Fruit fly (Drosophila melanogaster): ENCODE measurements around the gene emb.

Gene emb

DNA sequence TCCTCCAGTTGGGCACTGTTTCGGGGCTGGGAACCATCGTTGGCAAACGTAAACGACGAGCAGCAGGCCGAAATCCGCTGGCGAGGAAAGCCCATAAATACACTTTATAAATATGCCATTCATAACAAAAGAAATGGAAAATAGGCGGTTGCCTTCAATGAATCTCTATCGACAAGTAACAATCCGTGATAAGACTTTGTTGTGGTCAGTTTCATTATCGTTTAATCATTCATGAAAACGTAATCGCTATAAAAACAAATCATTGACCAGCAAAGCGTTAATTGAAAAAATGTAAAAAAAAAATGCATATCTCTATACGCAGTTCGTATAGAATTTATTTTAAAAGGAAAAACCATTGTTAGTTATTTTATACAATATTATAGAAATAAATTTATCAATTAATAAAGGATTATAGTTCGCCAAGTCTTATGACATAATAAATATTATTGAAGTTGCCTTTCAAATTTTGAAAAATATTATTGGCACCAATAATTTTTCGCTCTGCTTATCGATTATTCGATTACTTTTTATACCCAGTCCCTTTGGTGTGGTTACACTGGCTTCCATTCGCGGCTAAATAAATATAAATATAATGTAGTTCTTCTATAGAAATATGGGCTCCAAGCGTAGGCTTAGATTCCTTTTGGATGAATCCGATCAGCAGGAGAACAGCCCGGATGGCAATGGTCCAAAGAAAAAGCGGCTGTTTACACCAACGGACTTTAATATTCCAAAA, 3.3 kb upstream of the emb start, which contains the start of gene CG31898:
Gene CG31898, plus strand, starts transcription at position 559 of the 736 bp plus-strand sequence.
- TF ChIP-seq Dref (GFP tag; IDR thresholded peaks at IDR 0.05) (peak; percentile 78), bbx (GFP tag; IDR thresholded peaks at IDR 0.05; ENCODE audit: partially characterized antibody) (peak; percentile 9; the same call in 1 of the 2 replicates), CG5953 (GFP tag; IDR thresholded peaks at IDR 0.05) (no peak), CG17361 (GFP tag; IDR thresholded peaks at IDR 0.05) (0 out of 3 replicates have a peak, but pooled peaks have one; percentile 10), unc-4 (GFP tag; IDR thresholded peaks at IDR 0.05; ENCODE audit: partially characterized antibody) (0 out of 2 replicates have a peak, but pooled peaks have one; percentile 26), CG14441 (GFP tag; IDR thresholded peaks at IDR 0.05) (no peak), HLH4C (GFP tag; IDR thresholded peaks at IDR 0.05; ENCODE audit: partially characterized antibody) (peak; percentile 45; the same call in 1 of the 3 replicates), MBD-R2 (GFP tag; IDR thresholded peaks at IDR 0.05) (peak; percentile 64), CG14710 (tag; optimal IDR thresholded peaks at IDR 0.05) (peak; percentile 99), Trl (optimal IDR thresholded peaks at IDR 0.05) (no peak), Trl (GFP tag; optimal IDR thresholded peaks at IDR 0.05) (no peak), Dll (GFP tag; IDR thresholded peaks at IDR 0.05; ENCODE audit: partially characterized antibody) (peak; percentile 52; the same call in 2 of the 4 replicates), CG2678 (tag; optimal IDR thresholded peaks at IDR 0.05) (no peak), CG1792 (GFP tag; optimal IDR thresholded peaks at IDR 0.05) (no peak), B-H2 (GFP tag; optimal IDR thresholded peaks at IDR 0.05) (no peak), exex (tag; optimal IDR thresholded peaks at IDR 0.05) (peak; percentile 34), stwl (tag; optimal IDR thresholded peaks at IDR 0.05) (peak; percentile 58), BEAF-32 (GFP tag; optimal IDR thresholded peaks at IDR 0.05) (peak; percentile 34), CG12659 (GFP tag; optimal IDR thresholded peaks at IDR 0.05) (peak; percentile 1), phol (tag; optimal IDR thresholded peaks at IDR 0.05) (no peak), Dp (GFP tag; optimal IDR thresholded peaks at IDR 0.05) (peak; percentile 94), CG10979 (tag; optimal IDR thresholded peaks at IDR 0.05) (no peak), CG10267 (tag; optimal IDR thresholded peaks at IDR 0.05) (peak; percentile 23), CG7928 (GFP tag; optimal IDR thresholded peaks at IDR 0.05) (no peak), Scr (GFP tag; IDR thresholded peaks at IDR 0.05; ENCODE audit: partially characterized antibody) (peak; percentile 41; the same call in 1 of the 2 replicates), E2f2 (GFP tag; IDR thresholded peaks at IDR 0.05) (peak; percentile 94), lbe (GFP tag; optimal IDR thresholded peaks at IDR 0.05) (peak; percentile 47), kay (GFP tag; optimal IDR thresholded peaks at IDR 0.05) (no peak), nerfin-2 (GFP tag; IDR thresholded peaks at IDR 0.05; ENCODE audit: partially characterized antibody) (peak; percentile 48; the same call in 1 of the 2 replicates), trem (tag; optimal IDR thresholded peaks at IDR 0.05) (peak; percentile 21), pzg (GFP tag; optimal IDR thresholded peaks at IDR 0.05) (peak; percentile 43), CG11560 (tag; IDR thresholded peaks at IDR 0.05) (peak; percentile 96), CG15514 (GFP tag; optimal IDR thresholded peaks at IDR 0.05) (peak; percentile 16), CG13287 (GFP tag; IDR thresholded peaks at IDR 0.05; ENCODE audit: partially characterized antibody) (peak; percentile 31; the same call in 1 of the 2 replicates), CG2116 (GFP tag; optimal IDR thresholded peaks at IDR 0.05) (peak; percentile 76)

DNA sequence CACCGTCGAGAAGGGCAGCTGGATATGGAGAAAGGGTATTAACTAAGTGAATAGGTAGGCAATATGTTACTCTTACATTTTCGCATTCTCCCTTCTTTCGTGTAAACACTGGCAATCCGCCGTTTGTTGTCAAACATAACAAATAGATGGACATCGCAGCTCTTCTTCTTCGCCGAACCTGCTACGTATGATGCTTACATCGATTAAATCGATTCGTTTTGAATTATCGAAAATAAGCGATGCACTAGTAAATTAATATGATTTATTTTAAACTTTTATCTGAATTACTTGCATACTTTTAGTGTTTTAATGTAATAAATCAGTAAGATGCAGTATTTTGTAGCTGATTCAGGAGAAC, 466 bp upstream of the emb start, which contains the start of gene fy:
Gene fy, minus strand, starts transcription at position 353 of the 358 bp plus-strand sequence.
- no peak for TF ChIP-seq sna (GFP tag; IDR thresholded peaks at IDR 0.05; ENCODE audit: partially characterized antibody)
- TF ChIP-seq Sox100B (GFP tag; optimal IDR thresholded peaks at IDR 0.05), result peak; percentile 22
- TF ChIP-seq CG17385 (GFP tag; optimal IDR thresholded peaks at IDR 0.05), result peak; percentile 91
- TF ChIP-seq CG5180 (GFP tag; optimal IDR thresholded peaks at IDR 0.05), result peak; percentile 96
